Worm (Caenorhabditis elegans) whole organism, dauer: ENCODE measurements around the gene T27E7.1.

Experiments used
- unc-62 ChIP-seq: sonication (generic microtip); optimal IDR thresholded peaks from 2 replicates; lab custom pipeline; 2017; ENCODE audit warnings: missing biosample characterization, missing genetic modification reagents, missing genetic modification characterization

Gene T27E7.1

DNA sequence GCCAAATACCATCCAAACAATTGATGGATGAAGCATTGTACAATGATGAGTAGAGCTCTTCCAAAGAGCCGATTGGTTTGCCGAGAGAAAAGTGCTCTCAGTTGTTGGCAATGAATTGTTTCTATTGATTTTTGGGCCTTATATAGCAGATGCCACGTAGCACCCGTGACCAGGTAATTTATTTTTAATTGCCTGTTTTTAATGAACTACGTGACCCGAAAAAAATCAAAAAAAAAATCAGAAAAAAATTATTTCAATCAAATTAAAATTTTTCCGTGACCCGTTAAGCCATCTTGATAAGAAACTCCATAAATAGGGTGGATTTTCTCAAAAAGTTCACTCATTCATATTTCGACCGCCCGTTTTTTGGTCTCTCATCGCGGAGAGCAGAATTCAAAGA lies at the start of gene T27E7.1, which contains the start of gene Y57G11A.2:
T27E7.1 (plus strand) TSS at position 337 of the 400 bp plus-strand sequence.
Y57G11A.2 (minus strand) TSS at position 101 of the 400 bp plus-strand sequence.
- no peak for TF ChIP-seq unc-62

ce11 chrIV:14481984-14482383 lies 37.6 kb upstream of the T27E7.1 start, which contains the start of gene Y57G11A.4:
Y57G11A.4 (plus strand) TSS chrIV:14482284.
- no peak for TF ChIP-seq unc-62

ce11 chrIV:14483427-14483826 lies 36.1 kb upstream of the T27E7.1 start:
- no peak for TF ChIP-seq unc-62

DNA sequence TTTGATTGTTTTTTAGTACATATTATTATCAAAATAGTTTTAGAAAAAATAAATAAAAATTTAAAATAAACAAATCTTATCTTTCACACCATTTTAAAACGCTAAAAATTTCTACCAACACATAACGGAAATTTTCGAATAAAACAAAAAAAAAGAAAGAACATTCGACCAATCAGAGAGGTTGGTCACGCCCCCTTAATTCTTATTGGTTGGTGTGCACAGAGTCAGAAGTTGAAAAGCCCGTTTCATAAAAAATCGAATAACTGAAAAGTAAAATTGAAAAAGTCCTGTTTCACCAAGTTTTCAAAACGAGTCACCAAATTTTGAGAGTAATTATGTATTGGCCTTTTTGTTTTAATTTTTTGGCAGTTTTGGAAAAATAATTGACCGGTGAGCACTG lies 28.4 kb upstream of the T27E7.1 start:
- no peak for TF ChIP-seq unc-62

ce11 chrIV:14495474-14495873 lies 24.1 kb upstream of the T27E7.1 start:
- TF ChIP-seq unc-62: no peak

DNA sequence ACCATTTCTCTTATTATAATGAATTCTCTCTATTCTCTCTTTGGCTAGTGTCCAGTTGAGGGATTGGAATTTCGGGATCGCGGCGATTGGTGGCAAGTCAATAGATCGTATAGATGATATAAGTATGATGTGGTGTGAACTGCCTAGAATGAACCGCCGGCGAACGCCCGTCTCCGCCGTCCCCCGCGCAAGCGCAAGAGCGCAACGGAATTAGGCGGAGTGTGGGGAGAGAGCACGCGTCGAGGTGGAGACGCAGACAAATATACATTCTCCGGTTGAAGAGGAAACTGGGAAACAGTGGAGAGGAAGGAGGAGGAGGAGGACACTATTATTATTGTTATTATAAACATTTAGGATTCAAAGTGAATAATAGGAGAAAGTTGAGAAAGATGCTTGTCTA lies 23.1 kb upstream of the T27E7.1 start:
- TF ChIP-seq unc-62: no peak

ce11 chrIV:14505066-14505465 lies 14.5 kb upstream of the T27E7.1 start, which contains the start of gene tag-273:
tag-273 (minus strand) TSS chrIV:14505166.
- TF ChIP-seq unc-62: no peak

DNA sequence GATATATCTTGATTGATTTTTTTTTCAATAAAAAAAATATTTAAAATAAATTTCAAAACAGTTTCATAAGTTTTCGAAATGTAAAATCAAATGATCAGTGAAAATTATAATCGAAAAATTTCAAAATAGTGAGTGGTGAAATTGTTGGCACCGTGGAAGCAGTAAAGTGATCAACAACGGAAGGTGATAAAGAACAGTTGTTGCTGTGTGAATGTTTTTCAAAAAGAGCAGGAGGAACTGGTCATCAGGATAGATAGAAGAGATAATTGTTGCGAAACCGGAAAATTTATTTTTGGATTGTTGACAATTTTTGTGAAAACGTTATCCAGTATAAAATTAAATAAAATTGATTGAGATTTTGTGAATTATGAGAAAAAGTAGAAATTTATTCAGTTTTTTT lies 13.5 kb upstream of the T27E7.1 start:
- no peak for TF ChIP-seq unc-62

- TF ChIP-seq unc-62: no peak
These were observed 12.6 kb upstream of the T27E7.1 start for ce11 chrIV:14506995-14507394.

DNA sequence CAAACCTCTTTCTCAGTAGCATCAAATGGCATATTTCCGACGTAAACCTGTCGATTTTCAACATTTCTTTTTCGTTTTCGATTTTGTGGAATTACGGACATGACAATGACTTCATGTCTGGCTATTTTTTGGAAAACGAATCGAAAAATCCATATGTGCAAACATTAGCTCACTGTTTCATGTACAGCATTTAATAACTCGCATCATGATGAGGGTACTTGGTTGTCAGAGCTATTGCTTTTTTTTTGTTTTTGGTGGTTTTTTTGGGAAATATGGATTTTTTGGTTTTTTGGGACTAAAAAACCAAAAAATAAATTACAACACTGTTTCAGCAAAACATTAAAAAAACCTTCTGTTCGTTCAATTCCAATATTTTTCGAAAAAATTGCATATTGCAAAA lies 7.2 kb upstream of the T27E7.1 start, which contains the start of gene Y57G11A.5:
Y57G11A.5 (minus strand) TSS at position 101 of the 400 bp plus-strand sequence.
- TF ChIP-seq unc-62: no peak

- TF ChIP-seq unc-62: no peak
These were observed 4.4 kb upstream of the T27E7.1 start for ce11 chrIV:14515162-14515561.

DNA sequence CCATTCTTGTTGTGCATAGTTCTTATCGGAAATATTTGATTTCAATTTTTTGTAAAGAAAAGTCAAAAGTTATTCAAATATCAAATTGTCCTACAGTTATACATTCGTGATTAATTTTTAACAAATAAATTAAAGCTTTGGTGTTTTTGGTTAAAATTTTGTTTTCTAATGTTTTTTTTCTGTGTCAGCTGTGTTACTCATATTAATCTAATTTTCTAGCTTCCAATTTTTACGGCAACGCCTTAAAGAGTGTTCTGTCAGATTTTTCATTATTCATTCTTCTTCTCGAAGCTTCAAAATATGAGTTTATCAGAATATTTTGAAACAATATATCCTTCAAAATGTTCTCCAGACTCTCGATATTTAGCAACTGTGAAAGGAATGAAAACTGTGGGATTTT lies 4.0 kb downstream of the T27E7.1 start, which contains the start of gene srh-63:
srh-63 (plus strand) TSS at position 301 of the 400 bp plus-strand sequence.
- TF ChIP-seq unc-62: no peak

DNA sequence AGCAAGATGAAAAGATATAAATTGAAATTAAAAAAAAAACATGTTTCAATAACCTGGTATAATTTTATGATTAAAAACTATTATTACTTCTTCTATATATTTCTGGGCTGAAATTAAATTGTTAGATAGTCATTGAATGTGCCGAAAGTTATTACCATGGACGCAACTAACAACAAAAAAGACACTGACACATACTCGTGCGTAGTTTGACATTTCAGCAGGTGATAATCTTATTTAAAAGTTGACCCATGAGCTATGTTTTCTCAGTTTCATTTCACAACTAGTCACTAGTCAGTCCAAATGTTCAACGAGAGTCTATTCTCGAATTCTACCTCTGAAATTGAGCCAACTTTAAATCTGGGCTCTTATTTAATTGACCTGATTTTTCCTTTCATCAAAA lies 9.2 kb downstream of the T27E7.1 start, which contains the start of gene T27E7.3:
T27E7.3 (plus strand) TSS at position 301 of the 400 bp plus-strand sequence.
- no peak for TF ChIP-seq unc-62

DNA sequence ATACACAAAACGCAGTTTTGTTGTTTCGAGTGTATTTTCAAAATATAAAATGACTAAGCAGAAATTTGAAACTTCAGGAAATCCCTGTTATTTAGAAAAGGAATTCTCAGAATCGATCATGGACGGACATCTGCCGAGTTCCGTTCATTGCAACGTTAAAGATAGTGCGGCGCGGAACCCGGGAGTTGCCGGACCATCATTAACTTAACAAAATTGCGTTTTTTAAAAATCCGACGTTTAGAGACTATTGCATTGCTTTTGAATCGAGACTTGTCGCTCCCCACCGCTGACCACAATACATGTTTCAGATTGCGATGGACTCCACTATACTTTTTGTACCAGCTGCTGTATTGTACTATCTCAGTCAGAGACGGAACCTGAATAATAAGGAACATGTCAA lies 10.5 kb downstream of the T27E7.1 start:
- no peak for TF ChIP-seq unc-62

- TF ChIP-seq unc-62: no peak
These were observed 12.8 kb downstream of the T27E7.1 start for ce11 chrIV:14532366-14532765.

DNA sequence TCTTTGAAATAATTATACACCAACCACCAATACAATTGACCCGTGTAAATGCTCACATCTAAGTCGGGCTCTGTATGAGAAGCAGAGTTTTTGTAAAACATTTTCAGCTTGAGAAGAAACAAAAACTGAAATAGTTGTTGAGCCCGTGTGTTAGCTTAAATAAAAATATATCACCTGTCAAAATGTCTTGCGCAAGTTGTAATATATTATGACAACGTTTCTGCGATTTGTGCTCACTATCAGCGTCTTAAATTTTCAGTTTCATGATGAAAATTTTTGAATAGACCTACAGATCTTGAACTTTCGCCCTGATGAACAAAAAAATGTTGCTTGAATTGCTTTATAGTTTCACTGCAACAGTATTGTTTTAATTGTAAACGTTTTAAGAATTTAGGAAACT lies 15.4 kb downstream of the T27E7.1 start, which contains the start of gene T27E7.4:
T27E7.4 (minus strand) TSS at position 101 of the 400 bp plus-strand sequence.
- TF ChIP-seq unc-62: no peak

- TF ChIP-seq unc-62: no peak
These were observed 17.4 kb downstream of the T27E7.1 start, which contains the start of gene T27E7.5 for ce11 chrIV:14536911-14537310. T27E7.5 (plus strand) TSS chrIV:14537163.

DNA sequence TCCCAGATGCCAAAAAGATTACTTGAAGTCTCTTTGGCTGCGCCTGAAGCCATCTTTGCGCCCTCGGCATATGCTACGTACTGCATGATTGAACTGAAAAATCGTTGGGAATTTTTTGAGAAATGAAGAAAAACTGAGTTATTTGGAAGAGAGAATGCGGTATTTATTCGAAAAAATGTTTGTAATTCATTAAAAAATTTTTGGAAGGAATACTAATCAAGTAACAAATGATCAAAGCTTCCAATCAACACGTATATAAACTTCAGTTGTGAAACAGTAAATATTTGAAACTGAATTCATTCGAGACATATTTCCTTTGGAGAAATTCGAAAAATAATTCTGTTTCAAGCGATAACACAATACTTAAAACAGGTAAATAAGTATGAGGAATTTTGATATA lies 23.0 kb downstream of the T27E7.1 start, which contains the start of gene pals-29:
pals-29 (minus strand) TSS at position 101 of the 400 bp plus-strand sequence.
- TF ChIP-seq unc-62: no peak

DNA sequence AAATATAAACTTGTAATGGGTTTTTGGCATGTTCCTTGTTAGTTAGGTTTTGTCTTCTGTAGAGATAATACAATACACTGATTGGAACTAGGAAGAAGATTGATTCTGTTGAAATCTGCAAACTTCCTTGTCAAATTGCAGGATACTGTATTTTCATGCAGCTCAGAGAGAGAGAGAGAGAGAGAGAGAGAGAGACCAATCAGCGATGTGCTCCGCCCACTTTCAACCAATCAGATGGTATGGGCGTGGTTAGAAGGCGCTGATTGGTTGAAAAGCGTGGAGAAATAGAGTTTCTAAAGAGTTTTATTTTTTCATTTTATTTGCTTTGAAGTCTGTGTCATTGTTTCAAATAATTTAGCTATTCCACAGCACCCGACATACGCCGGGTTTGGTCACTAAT lies 27.7 kb downstream of the T27E7.1 start:
- no peak for TF ChIP-seq unc-62
